Worm (Caenorhabditis elegans): ENCODE measurements around the gene R05A10.3.

ce11 chrIV:14182077-14182476 lies 5.8 kb upstream of the R05A10.3 start, which contains the start of gene R05A10.1:
- TF ChIP-seq sox-2 (GFP tag; IDR thresholded peaks at IDR 0.05) (no peak), ama-1 (optimal IDR thresholded peaks at IDR 0.05) (no peak), dve-1 (tag; optimal IDR thresholded peaks at IDR 0.05) (no peak), ceh-14 (tag; optimal IDR thresholded peaks at IDR 0.05) (no peak), sdc-2 (tag; optimal IDR thresholded peaks at IDR 0.05) (no peak), ceh-9 (tag; optimal IDR thresholded peaks at IDR 0.05) (no peak), pqm-1 (tag; optimal IDR thresholded peaks at IDR 0.05) (no peak), pros-1 (tag; optimal IDR thresholded peaks at IDR 0.05) (no peak), hlh-6 (tag; optimal IDR thresholded peaks at IDR 0.05) (no peak), zip-5 (tag; optimal IDR thresholded peaks at IDR 0.05) (no peak)

All from whole organism, late embryonic.